Worm (Caenorhabditis elegans): Measurements from ENCODE around the gene F47C12.7.
A peak's percentile ranks its signal among the peaks of the same experiment; 100 is the strongest.

F47C12.7 gene

ce11 chrIV:3995384-3995783, at the start of gene F47C12.7:
F47C12.7 (minus strand) TSS chrIV:3995484.
- TF ChIP-seq tbx-37 (GFP tag; conservative IDR thresholded peaks at IDR 0.05) = no peak
- TF ChIP-seq ets-7 (tag; optimal IDR thresholded peaks at IDR 0.05) = no peak
- TF ChIP-seq ama-1 (optimal IDR thresholded peaks at IDR 0.05) = no peak
- no peak for TF ChIP-seq B0310.2 (tag; optimal IDR thresholded peaks at IDR 0.05)
- TF ChIP-seq scrt-1 (GFP tag; IDR thresholded peaks at IDR 0.05) = no peak
- no peak for TF ChIP-seq ceh-36 (tag; optimal IDR thresholded peaks at IDR 0.05)
- TF ChIP-seq tbx-11 (GFP tag; IDR thresholded peaks at IDR 0.05) = no peak
- TF ChIP-seq pes-1 (GFP tag; IDR thresholded peaks at IDR 0.05) = no peak
- TF ChIP-seq sea-1 (GFP tag; conservative IDR thresholded peaks at IDR 0.05) = no peak
- no peak for TF ChIP-seq hmbx-1 (tag; optimal IDR thresholded peaks at IDR 0.05)
- TF ChIP-seq tra-4 (tag; optimal IDR thresholded peaks at IDR 0.05) = no peak
- no peak for TF ChIP-seq aly-1 (tag; optimal IDR thresholded peaks at IDR 0.05)
- TF ChIP-seq hmg-4 (GFP tag; optimal IDR thresholded peaks at IDR 0.05) = no peak

ce11 chrIV:4042274-4042673, 47.0 kb upstream of the F47C12.7 start, which contains the start of gene cdc-73:
cdc-73 (plus strand) TSS chrIV:4042575.
- TF ChIP-seq tbx-37 (GFP tag; conservative IDR thresholded peaks at IDR 0.05) = peak; percentile 65; the same call in 1 of the 2 replicates
- TF ChIP-seq hmg-4 (GFP tag; optimal IDR thresholded peaks at IDR 0.05) = no peak

- TF ChIP-seq scrt-1 (GFP tag; IDR thresholded peaks at IDR 0.05) (peak; percentile 29; the same call in 1 of the 2 replicates), ceh-36 (tag; optimal IDR thresholded peaks at IDR 0.05) (no peak)
These were observed 45.7 kb upstream of the F47C12.7 start for ce11 chrIV:4041006-4041405.

ce11 chrIV:4039984-4040383, 44.7 kb upstream of the F47C12.7 start, which contains the start of gene F35F11.2:
F35F11.2 (plus strand) TSS chrIV:4040284.
- TF ChIP-seq B0310.2 (tag; optimal IDR thresholded peaks at IDR 0.05) (no peak), ceh-13 (GFP tag; optimal IDR thresholded peaks at IDR 0.05) (no peak), tbx-37 (GFP tag; conservative IDR thresholded peaks at IDR 0.05) (no peak)

ce11 chrIV:4034883-4035282, 39.6 kb upstream of the F47C12.7 start, which contains the start of gene hlh-30:
hlh-30 (minus strand) TSS chrIV:4034951.
- TF ChIP-seq hmg-4 (GFP tag; optimal IDR thresholded peaks at IDR 0.05) = no peak
- TF ChIP-seq flt-1 (GFP tag; IDR thresholded peaks at IDR 0.05) = no peak
- TF ChIP-seq B0310.2 (tag; optimal IDR thresholded peaks at IDR 0.05) = no peak

ce11 chrIV:4033490-4033889, 38.2 kb upstream of the F47C12.7 start:
- TF ChIP-seq sea-1 (GFP tag; conservative IDR thresholded peaks at IDR 0.05) (no peak), ets-7 (tag; optimal IDR thresholded peaks at IDR 0.05) (no peak), aly-1 (tag; optimal IDR thresholded peaks at IDR 0.05) (no peak)

ce11 chrIV:4032350-4032749, 37.1 kb upstream of the F47C12.7 start:
- TF ChIP-seq sea-1 (GFP tag; conservative IDR thresholded peaks at IDR 0.05) (no peak), tbx-11 (GFP tag; IDR thresholded peaks at IDR 0.05) (no peak), ama-1 (optimal IDR thresholded peaks at IDR 0.05) (no peak)

ce11 chrIV:4030917-4031599, 35.8 kb upstream of the F47C12.7 start:
- no peak for TF ChIP-seq tra-4 (tag; optimal IDR thresholded peaks at IDR 0.05)
- TF ChIP-seq sea-1 (GFP tag; conservative IDR thresholded peaks at IDR 0.05) = no peak
- TF ChIP-seq tbx-11 (GFP tag; IDR thresholded peaks at IDR 0.05) = no peak
- TF ChIP-seq aly-1 (tag; optimal IDR thresholded peaks at IDR 0.05) = no peak
- no peak for TF ChIP-seq ets-7 (tag; optimal IDR thresholded peaks at IDR 0.05)
- no peak for TF ChIP-seq ceh-36 (tag; optimal IDR thresholded peaks at IDR 0.05)
- no peak for TF ChIP-seq hnd-1 (tag; optimal IDR thresholded peaks at IDR 0.05)
- TF ChIP-seq ama-1 (optimal IDR thresholded peaks at IDR 0.05) = no peak
- TF ChIP-seq hmg-4 (GFP tag; optimal IDR thresholded peaks at IDR 0.05) = no peak
- TF ChIP-seq pes-1 (GFP tag; IDR thresholded peaks at IDR 0.05) = no peak
- TF ChIP-seq F13C5.2 (tag; optimal IDR thresholded peaks at IDR 0.05) = no peak
- no peak for TF ChIP-seq scrt-1 (GFP tag; IDR thresholded peaks at IDR 0.05)
- no peak for TF ChIP-seq ceh-13 (GFP tag; optimal IDR thresholded peaks at IDR 0.05)
- TF ChIP-seq hmbx-1 (tag; optimal IDR thresholded peaks at IDR 0.05) = no peak
- TF ChIP-seq flt-1 (GFP tag; IDR thresholded peaks at IDR 0.05) = no peak
- TF ChIP-seq B0310.2 (tag; optimal IDR thresholded peaks at IDR 0.05) = no peak
- TF ChIP-seq tbx-37 (GFP tag; conservative IDR thresholded peaks at IDR 0.05) = no peak

- TF ChIP-seq B0310.2 (tag; optimal IDR thresholded peaks at IDR 0.05) = no peak
These were observed 34.0 kb upstream of the F47C12.7 start for ce11 chrIV:4029288-4029687.

ce11 chrIV:4028177-4028576, 32.9 kb upstream of the F47C12.7 start:
- TF ChIP-seq aly-1 (tag; optimal IDR thresholded peaks at IDR 0.05) (peak; percentile 39), hmg-4 (GFP tag; optimal IDR thresholded peaks at IDR 0.05) (no peak)

All from whole organism, early embryonic.